Worm (Caenorhabditis elegans): Measurements from ENCODE around the gene F35E12.6.

- TF ChIP-seq him-1 (tag; optimal IDR thresholded peaks at IDR 0.05), result no peak
- no peak for TF ChIP-seq W03F9.2 (tag; optimal IDR thresholded peaks at IDR 0.05)
- no peak for TF ChIP-seq dao-5 (tag; optimal IDR thresholded peaks at IDR 0.05)
Measured at ce11 chrV:13763723-13764122, 27.7 kb upstream of the F35E12.6 start.
